Worm (Caenorhabditis elegans): ENCODE measurements around the gene pacl-1.

Gene pacl-1

ce11 chrV:16282147-16282546, 6.9 kb upstream of the pacl-1 start, which contains the start of gene F28G4.2:
F28G4.2 (minus strand) TSS chrV:16282321.
- TF ChIP-seq D1046.2 (GFP tag; IDR thresholded peaks at IDR 0.05) (no peak), zip-11 (GFP tag; IDR thresholded peaks at IDR 0.05) (no peak), lsy-2 (tag; optimal IDR thresholded peaks at IDR 0.05) (no peak), spr-1 (tag; optimal IDR thresholded peaks at IDR 0.05) (no peak), ZK546.5 (tag; optimal IDR thresholded peaks at IDR 0.05) (no peak), dpl-1 (GFP tag; optimal IDR thresholded peaks at IDR 0.05) (no peak), ZK337.2 (GFP tag; IDR thresholded peaks at IDR 0.05) (no peak), T26A8.4 (GFP tag; IDR thresholded peaks at IDR 0.05) (no peak), ceh-44 (GFP tag; IDR thresholded peaks at IDR 0.05) (no peak), Y48G9A.11 (GFP tag; IDR thresholded peaks at IDR 0.05) (no peak)

ce11 chrV:16277918-16278317, 2.7 kb upstream of the pacl-1 start, which contains the start of gene cyp-37B1:
cyp-37B1 (plus strand) TSS chrV:16278116.
- TF ChIP-seq ceh-20 (GFP tag; IDR thresholded peaks at IDR 0.05) (no peak), unc-62 (GFP tag; optimal IDR thresholded peaks at IDR 0.05 in 1 of 2) (no peak), unc-62 (tag; optimal IDR thresholded peaks at IDR 0.05) (no peak), F10B5.3 (tag; optimal IDR thresholded peaks at IDR 0.05) (no peak), tra-1 (GFP tag; IDR thresholded peaks at IDR 0.05) (no peak), nhr-48 (tag; optimal IDR thresholded peaks at IDR 0.05) (peak; percentile 69), mxl-3 (GFP tag; optimal IDR thresholded peaks at IDR 0.05) (no peak), zag-1 (tag; optimal IDR thresholded peaks at IDR 0.05) (no peak), hmg-1.1 (GFP tag; IDR thresholded peaks at IDR 0.05) (no peak), hlh-11 (tag; optimal IDR thresholded peaks at IDR 0.05) (peak; percentile 85), pqm-1 (tag; optimal IDR thresholded peaks at IDR 0.05) (peak; percentile 89), nhr-25 (tag; optimal IDR thresholded peaks at IDR 0.05; ENCODE audit: borderline replicate concordance, insufficient read depth) (no peak), hlh-30 (tag; optimal IDR thresholded peaks at IDR 0.05; ENCODE audit: insufficient read depth) (no peak), F26F4.8 (GFP tag; conservative IDR thresholded peaks at IDR 0.05) (no peak), gei-8 (GFP tag; optimal IDR thresholded peaks at IDR 0.05) (no peak), nhr-10 (tag; optimal IDR thresholded peaks at IDR 0.05) (no peak), fkh-10 (GFP tag; optimal IDR thresholded peaks at IDR 0.05) (no peak), ceh-28 (tag; optimal IDR thresholded peaks at IDR 0.05) (no peak), lin-13 (GFP tag; optimal IDR thresholded peaks at IDR 0.05) (no peak), daf-12 (tag; optimal IDR thresholded peaks at IDR 0.05) (no peak), lin-38 (GFP tag; IDR thresholded peaks at IDR 0.05) (no peak), daf-8 (GFP tag; IDR thresholded peaks at IDR 0.05) (no peak), rbr-2 (tag; optimal IDR thresholded peaks at IDR 0.05) (no peak), zfp-3 (GFP tag; conservative IDR thresholded peaks at IDR 0.05) (no peak), zip-11 (GFP tag; IDR thresholded peaks at IDR 0.05) (no peak), T20F7.1 (GFP tag; optimal IDR thresholded peaks at IDR 0.05) (no peak), ZK337.2 (GFP tag; IDR thresholded peaks at IDR 0.05) (no peak), ces-1 (GFP tag; optimal IDR thresholded peaks at IDR 0.05) (no peak), D1046.2 (GFP tag; IDR thresholded peaks at IDR 0.05) (no peak), hif-1 (tag; optimal IDR thresholded peaks at IDR 0.05) (no peak), madf-9 (GFP tag; conservative IDR thresholded peaks at IDR 0.05) (no peak), nhr-28 (tag; optimal IDR thresholded peaks at IDR 0.05) (peak; percentile 97), Y105C5A.15 (GFP tag; IDR thresholded peaks at IDR 0.05) (no peak), R02D3.7 (tag; optimal IDR thresholded peaks at IDR 0.05) (no peak), ama-1 (optimal IDR thresholded peaks at IDR 0.05) (no peak), duxl-1 (tag; optimal IDR thresholded peaks at IDR 0.05; ENCODE audit: poor library complexity) (no peak), nhr-111 (GFP tag; optimal IDR thresholded peaks at IDR 0.05) (no peak), ZK546.5 (tag; optimal IDR thresholded peaks at IDR 0.05) (no peak), cey-2 (tag; optimal IDR thresholded peaks at IDR 0.05; ENCODE audit: borderline replicate concordance, insufficient read depth) (no peak), mxl-2 (GFP tag; conservative IDR thresholded peaks at IDR 0.05) (no peak), unc-130 (GFP tag; optimal IDR thresholded peaks at IDR 0.05) (no peak), ceh-44 (GFP tag; IDR thresholded peaks at IDR 0.05) (no peak), daf-16 (GFP tag; optimal IDR thresholded peaks at IDR 0.05) (no peak), daf-16 (tag; optimal IDR thresholded peaks at IDR 0.05) (peak; percentile 95), arid-1 (GFP tag; conservative IDR thresholded peaks at IDR 0.05) (no peak)
